Fruit fly (Drosophila melanogaster): Measurements from ENCODE around the gene drd.

drd gene

DNA sequence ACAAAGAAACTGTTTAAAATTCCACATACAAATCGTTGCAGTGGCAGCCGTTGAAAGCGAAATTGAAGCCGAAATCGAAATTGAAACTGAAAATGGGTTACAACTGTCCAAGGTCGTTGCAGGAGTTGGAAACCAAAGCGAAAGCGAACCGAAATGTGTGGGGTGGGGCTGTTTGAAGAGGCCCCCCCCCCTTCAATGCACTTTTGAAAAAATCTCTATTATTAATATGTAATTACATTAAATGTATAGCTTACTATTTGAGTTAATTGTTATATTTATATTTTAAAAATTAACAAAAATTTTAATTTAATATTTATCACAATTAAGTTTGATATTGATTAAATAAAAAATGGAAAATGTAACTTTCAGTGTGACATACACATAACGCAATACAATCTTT is 3.8 kb upstream of the drd start (continued):
- TF ChIP-seq gem (tag; optimal IDR thresholded peaks at IDR 0.05) (peak; percentile 57), Stat92E (GFP tag; optimal IDR thresholded peaks at IDR 0.05) (no peak), Sox100B (GFP tag; optimal IDR thresholded peaks at IDR 0.05) (peak; percentile 54), Dll (GFP tag; IDR thresholded peaks at IDR 0.05; ENCODE audit: partially characterized antibody) (no peak), Dbx (GFP tag; IDR thresholded peaks at IDR 0.05) (no peak), inv (GFP tag; IDR thresholded peaks at IDR 0.05; ENCODE audit: partially characterized antibody) (no peak), chn (GFP tag; optimal IDR thresholded peaks at IDR 0.05) (no peak), tio (GFP tag; optimal IDR thresholded peaks at IDR 0.05) (no peak), Spps (tag; optimal IDR thresholded peaks at IDR 0.05) (no peak), CG18011 (GFP tag; optimal IDR thresholded peaks at IDR 0.05) (no peak), Lpt (GFP tag; optimal IDR thresholded peaks at IDR 0.05) (no peak), MBD-R2 (GFP tag; IDR thresholded peaks at IDR 0.05) (no peak), CG17568 (GFP tag; optimal IDR thresholded peaks at IDR 0.05) (no peak), z (GFP tag; IDR thresholded peaks at IDR 0.05) (no peak), Elba2 (GFP tag; optimal IDR thresholded peaks at IDR 0.05) (no peak), CG7839 (tag; optimal IDR thresholded peaks at IDR 0.05) (peak; percentile 46), CkIIα-i1 (GFP tag; IDR thresholded peaks at IDR 0.05) (no peak), CG31388 (GFP tag; optimal IDR thresholded peaks at IDR 0.05) (no peak), BtbVII (GFP tag; optimal IDR thresholded peaks at IDR 0.05) (no peak), CG10979 (tag; optimal IDR thresholded peaks at IDR 0.05) (peak; percentile 45), ssp (GFP tag; IDR thresholded peaks at IDR 0.05) (no peak), CG8089 (GFP tag; optimal IDR thresholded peaks at IDR 0.05) (no peak), CG12744 (GFP tag; optimal IDR thresholded peaks at IDR 0.05) (no peak), CG9437 (GFP tag; optimal IDR thresholded peaks at IDR 0.05) (no peak), sisA (GFP tag; IDR thresholded peaks at IDR 0.05) (no peak), zfh2 (GFP tag; optimal IDR thresholded peaks at IDR 0.05) (no peak), cwo (GFP tag; optimal IDR thresholded peaks at IDR 0.05) (no peak), CG18599 (GFP tag; optimal IDR thresholded peaks at IDR 0.05) (no peak), CG10959 (GFP tag; IDR thresholded peaks at IDR 0.05) (no peak), zen (tag; optimal IDR thresholded peaks at IDR 0.05) (no peak), CG10274 (GFP tag; optimal IDR thresholded peaks at IDR 0.05) (no peak), ttk (GFP tag; IDR thresholded peaks at IDR 0.05) (peak; percentile 47; the same call in 1 of the 2 replicates), p53 (GFP tag; optimal IDR thresholded peaks at IDR 0.05) (no peak), ash1 (GFP tag; optimal IDR thresholded peaks at IDR 0.05) (no peak), CG30431 (GFP tag; optimal IDR thresholded peaks at IDR 0.05) (no peak), grau (tag; optimal IDR thresholded peaks at IDR 0.05) (peak; percentile 31), jing (GFP tag; optimal IDR thresholded peaks at IDR 0.05) (no peak), NK7.1 (GFP tag; optimal IDR thresholded peaks at IDR 0.05) (no peak), CG17186 (GFP tag; optimal IDR thresholded peaks at IDR 0.05) (no peak), CG2199 (GFP tag; IDR thresholded peaks at IDR 0.05) (no peak), CG12769 (tag; optimal IDR thresholded peaks at IDR 0.05) (no peak), croc (GFP tag; conservative IDR thresholded peaks at IDR 0.05) (peak; percentile 14; the same call in 1 of the 3 replicates), ato (GFP tag; IDR thresholded peaks at IDR 0.05; ENCODE audit: partially characterized antibody) (no peak), Antp (GFP tag; optimal IDR thresholded peaks at IDR 0.05) (no peak), mirr (GFP tag; optimal IDR thresholded peaks at IDR 0.05) (no peak), peb (GFP tag; IDR thresholded peaks at IDR 0.05) (no peak), Aef1 (GFP tag; IDR thresholded peaks at IDR 0.05) (no peak), bbx (GFP tag; IDR thresholded peaks at IDR 0.05; ENCODE audit: partially characterized antibody) (no peak), pfk (GFP tag; optimal IDR thresholded peaks at IDR 0.05) (no peak), ase (GFP tag; IDR thresholded peaks at IDR 0.05) (no peak), sd (tag; optimal IDR thresholded peaks at IDR 0.05) (no peak)
